Worm (Caenorhabditis elegans): Measurements from ENCODE around the gene gpx-7.

DNA sequence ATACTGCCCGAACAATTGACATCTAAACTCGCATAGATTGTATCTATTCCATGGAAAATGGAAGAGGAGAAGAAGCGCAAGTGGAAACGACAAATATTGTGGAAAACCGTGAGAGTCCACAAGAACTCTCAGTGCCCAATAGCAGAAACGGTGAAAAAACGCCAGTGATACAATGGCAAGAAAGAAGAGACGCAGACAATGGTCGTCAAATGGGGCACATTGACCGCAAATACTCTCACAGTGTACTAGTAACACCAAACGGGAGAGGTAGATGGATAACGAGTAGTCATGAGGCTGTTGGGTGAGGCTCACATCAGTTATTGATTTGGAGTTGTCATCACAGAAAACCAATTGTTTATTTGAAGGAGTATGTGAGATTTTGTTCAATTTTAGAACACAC lies 17.2 kb downstream of the gpx-7 start, which contains the start of gene ZK154.4:
- TF ChIP-seq egl-27 (tag; optimal IDR thresholded peaks at IDR 0.05) (no peak), snpc-4 (tag; optimal IDR thresholded peaks at IDR 0.05) (no peak), lin-29 (GFP tag; IDR thresholded peaks at IDR 0.05) (no peak), nhr-41 (GFP tag; IDR thresholded peaks at IDR 0.05) (no peak), rbr-2 (tag; optimal IDR thresholded peaks at IDR 0.05) (peak; percentile 50), set-16 (GFP tag; IDR thresholded peaks at IDR 0.05) (no peak), lir-3 (tag; optimal IDR thresholded peaks at IDR 0.05) (no peak)
